Fruit fly (Drosophila melanogaster) Kc167 (cell line): ENCODE data around the gene CG11241.

ENCODE experiments used
- Myc ChIP-seq: fragments of >200 bp; optimal IDR thresholded peaks from 2 replicates; lab custom pipeline; 2017; ENCODE audit warnings: missing external identifiers
- Sin3A ChIP-seq: fragments of >200 bp; optimal IDR thresholded peaks from 2 replicates; lab custom pipeline; 2018; ENCODE audit warnings: missing external identifiers
- h ChIP-seq: fragments of >200 bp; optimal IDR thresholded peaks from 3 replicates; lab custom pipeline; 2018; ENCODE audit warnings: missing external identifiers
- insv ChIP-seq: fragments of >200 bp; optimal IDR thresholded peaks from 3 replicates; lab custom pipeline; 2018; ENCODE audit warnings: missing external identifiers
- psq ChIP-seq: fragments of >200 bp; optimal IDR thresholded peaks from 2 replicates; lab custom pipeline; 2017; ENCODE audit warnings: missing external identifiers
- ttk ChIP-seq: sonication (Bioruptor generic); optimal IDR thresholded peaks from 2 replicates; lab custom pipeline; 2017; ENCODE audit warnings: missing external identifiers

Gene CG11241

DNA sequence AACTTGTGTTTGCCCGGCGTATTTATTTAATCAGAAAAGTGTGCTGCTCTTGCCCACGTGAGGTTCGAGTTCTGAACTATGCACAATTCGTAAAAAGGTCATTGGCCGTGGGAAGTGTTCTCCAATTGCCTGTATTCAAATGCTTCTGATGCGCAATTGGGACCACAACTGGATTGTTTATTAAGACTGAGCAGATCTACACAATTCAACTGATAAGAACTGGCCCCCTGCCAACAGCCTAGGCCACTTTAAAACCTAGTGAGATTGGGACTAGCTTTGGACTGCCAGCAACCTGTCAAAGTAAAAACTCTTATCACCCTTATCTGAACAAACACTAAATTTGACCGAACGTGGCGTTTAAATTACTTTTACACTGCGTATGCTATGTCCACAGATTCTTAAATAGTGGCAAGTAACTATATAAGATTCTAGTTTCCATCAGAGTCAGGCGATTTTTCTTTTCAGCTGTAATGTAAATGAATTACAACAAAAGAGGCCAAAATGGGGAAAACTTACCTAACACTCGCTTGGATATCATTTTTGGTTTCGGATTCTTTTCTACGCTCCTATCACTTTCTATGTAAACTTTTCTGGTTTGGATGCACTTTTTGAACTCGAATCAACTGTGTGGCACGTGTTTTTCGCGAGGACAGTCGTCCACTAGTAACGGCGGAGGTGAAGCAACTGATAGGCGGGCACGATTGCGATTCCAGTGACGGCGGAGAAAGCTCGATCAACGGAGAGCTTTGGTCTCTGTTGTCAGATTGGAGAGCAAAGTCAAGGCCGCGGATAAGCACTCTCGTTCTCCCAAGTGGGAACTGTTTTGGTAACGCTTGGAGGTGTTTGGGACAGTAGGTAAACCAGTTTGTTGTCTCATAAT lies at the start of gene CG11241:
TSS of gene CG11241 (minus strand) at position 689 of the 880 bp plus-strand sequence.
- TF ChIP-seq Myc (lab: Kevin White, UChicago) (no peak), psq (lab: Kevin White, UChicago) (no peak), Sin3A (lab: Kevin White, UChicago) (no peak), ttk (lab: Kevin White, UChicago) (no peak), insv (lab: Kevin White, UChicago) (no peak), h (no peak)

DNA sequence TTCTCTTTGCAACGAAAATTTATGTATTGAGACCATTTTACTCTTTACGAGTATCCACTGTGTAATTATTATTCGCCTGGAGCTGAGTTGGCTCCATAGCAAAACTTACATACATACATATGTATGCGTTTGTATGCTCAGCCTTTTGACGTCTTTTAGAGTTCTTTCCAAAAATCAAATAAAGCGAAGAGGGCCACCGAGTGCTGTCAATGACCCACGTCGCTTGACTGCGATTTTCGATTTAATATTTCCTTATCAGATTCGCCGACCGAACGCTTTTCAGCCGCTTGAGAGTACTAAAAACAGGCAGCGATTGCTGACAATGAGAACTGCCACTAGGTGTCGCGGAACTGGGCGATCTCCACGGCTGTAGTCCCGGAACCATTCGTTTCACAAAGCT lies 36.3 kb upstream of the CG11241 start:
- no peak for TF ChIP-seq psq (lab: Kevin White, UChicago)
- no peak for TF ChIP-seq ttk (lab: Kevin White, UChicago)
- TF ChIP-seq Myc (lab: Kevin White, UChicago): no peak
- TF ChIP-seq h: no peak
- no peak for TF ChIP-seq Sin3A (lab: Kevin White, UChicago)

DNA sequence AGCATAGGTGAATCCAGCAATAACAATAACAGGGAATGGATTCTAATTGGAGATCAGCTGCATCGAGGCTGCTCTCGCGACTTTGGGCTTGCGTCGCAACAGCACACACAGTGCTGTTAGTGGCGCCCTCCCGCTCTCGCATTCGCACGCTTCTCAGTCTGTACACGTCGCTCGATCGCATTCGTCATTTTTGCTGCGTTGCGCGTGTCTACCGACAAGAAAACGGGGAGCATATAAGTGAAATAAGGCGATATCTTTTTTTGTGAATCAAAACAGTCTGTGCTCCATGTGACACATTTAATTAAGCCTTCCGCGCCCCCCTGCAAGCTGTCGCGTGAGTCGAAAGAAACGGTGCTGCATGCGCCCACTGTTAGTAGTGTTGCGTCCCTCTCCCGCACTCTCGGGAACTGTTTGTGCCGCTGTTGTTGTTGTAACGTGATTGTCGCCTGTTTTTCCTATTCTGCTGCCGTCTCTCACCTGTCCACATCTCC lies 35.2 kb upstream of the CG11241 start:
- no peak for TF ChIP-seq Myc (lab: Kevin White, UChicago)
- TF ChIP-seq Sin3A (lab: Kevin White, UChicago): no peak
- TF ChIP-seq psq (lab: Kevin White, UChicago): no peak
- TF ChIP-seq insv (lab: Kevin White, UChicago): no peak
- no peak for TF ChIP-seq ttk (lab: Kevin White, UChicago)
- TF ChIP-seq h: no peak

- TF ChIP-seq h: no peak
- no peak for TF ChIP-seq Sin3A (lab: Kevin White, UChicago)
- no peak for TF ChIP-seq insv (lab: Kevin White, UChicago)
- TF ChIP-seq Myc (lab: Kevin White, UChicago): no peak
- TF ChIP-seq psq (lab: Kevin White, UChicago): no peak
- no peak for TF ChIP-seq ttk (lab: Kevin White, UChicago)
Observed at dm6 chr3L:22749987-22750386, 11.8 kb upstream of the CG11241 start.

DNA sequence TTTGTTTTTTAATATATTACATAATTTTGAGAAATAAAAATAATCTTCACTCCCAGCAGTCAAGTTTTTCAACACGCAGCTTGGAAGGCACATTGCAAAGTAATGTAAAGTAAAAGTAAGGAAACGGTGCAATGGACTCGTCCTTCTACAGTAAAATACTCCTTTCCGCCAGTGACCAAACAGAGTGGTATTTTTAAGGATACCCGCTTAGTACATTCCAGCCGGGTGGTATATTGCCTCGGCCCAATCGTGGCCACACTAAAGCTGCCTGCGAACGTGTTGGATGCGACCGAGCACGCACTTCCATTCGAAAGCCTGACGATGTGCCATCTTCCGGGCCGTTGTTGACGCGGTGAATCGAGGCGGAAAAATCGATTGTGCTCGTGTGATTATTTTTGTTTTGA lies 10.9 kb upstream of the CG11241 start, which contains the start of gene SPoCk:
TSS of gene SPoCk (plus strand) at position 298 of the 404 bp plus-strand sequence.
- TF ChIP-seq Sin3A (lab: Kevin White, UChicago) (no peak), Myc (lab: Kevin White, UChicago) (no peak), ttk (lab: Kevin White, UChicago) (no peak), h (no peak), psq (lab: Kevin White, UChicago) (no peak), insv (lab: Kevin White, UChicago) (no peak)

DNA sequence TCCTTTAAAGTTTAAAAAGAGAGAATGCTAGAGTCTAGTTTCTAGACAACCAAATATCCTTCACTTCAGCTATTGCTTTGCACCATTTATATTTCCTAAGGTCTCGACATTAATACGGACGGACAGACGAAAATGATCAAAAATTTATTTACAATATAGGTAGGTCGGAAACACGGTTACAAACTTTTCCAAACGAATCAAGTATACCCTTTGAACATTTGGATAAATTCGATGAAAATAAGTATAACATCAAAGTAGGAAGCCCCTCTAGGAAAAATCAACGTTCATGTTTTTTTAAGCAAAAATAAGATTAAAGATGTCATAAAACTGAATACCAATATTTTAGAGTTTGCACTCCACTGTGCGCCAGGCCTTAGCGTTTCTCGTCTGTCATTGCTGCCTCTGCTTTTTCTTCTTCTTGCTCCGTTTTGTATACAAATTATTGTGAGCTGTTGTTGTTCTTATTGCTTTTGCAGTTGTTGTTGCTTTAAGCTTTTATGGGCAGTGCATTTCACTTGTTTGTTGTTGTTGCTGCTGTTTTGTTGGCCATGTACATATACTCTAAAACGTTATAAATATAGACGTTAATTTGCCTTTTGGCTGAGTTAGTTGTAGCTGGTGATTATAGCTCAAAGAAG lies 4.8 kb upstream of the CG11241 start:
- TF ChIP-seq psq (lab: Kevin White, UChicago): no peak
- TF ChIP-seq h: no peak
- TF ChIP-seq ttk (lab: Kevin White, UChicago): no peak
- TF ChIP-seq insv (lab: Kevin White, UChicago): no peak
- TF ChIP-seq Sin3A (lab: Kevin White, UChicago): no peak
- TF ChIP-seq Myc (lab: Kevin White, UChicago): no peak

DNA sequence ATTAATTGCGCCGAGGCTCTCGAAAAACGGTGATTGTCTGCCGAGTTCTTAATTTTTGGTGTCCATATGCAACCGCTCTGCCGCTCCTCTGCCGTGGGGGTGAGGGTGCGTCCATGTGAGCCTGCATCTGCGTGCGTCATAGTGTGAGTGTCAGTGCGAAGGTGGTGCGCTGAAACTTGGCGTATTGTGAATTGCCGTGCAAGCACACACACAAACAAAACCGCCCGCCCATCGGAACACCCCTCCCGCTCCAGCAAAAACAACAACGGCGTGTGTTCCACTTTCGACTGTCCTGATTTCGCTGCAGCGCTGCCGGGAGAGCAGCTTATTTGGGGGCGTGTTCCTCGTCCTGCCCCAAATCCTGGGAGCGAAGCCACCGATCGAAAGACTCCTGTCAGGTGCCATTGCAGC lies 3.9 kb upstream of the CG11241 start:
- no peak for TF ChIP-seq Myc (lab: Kevin White, UChicago)
- TF ChIP-seq h: no peak
- TF ChIP-seq Sin3A (lab: Kevin White, UChicago): no peak
- no peak for TF ChIP-seq ttk (lab: Kevin White, UChicago)
- TF ChIP-seq insv (lab: Kevin White, UChicago): no peak
- no peak for TF ChIP-seq psq (lab: Kevin White, UChicago)

dm6 chr3L:22741389-22742120 lies 3.3 kb upstream of the CG11241 start, which contains the start of gene CG7369:
TSS of gene CG7369 (plus strand) at chr3L:22741793.
- TF ChIP-seq ttk (lab: Kevin White, UChicago): no peak
- no peak for TF ChIP-seq psq (lab: Kevin White, UChicago)
- TF ChIP-seq insv (lab: Kevin White, UChicago): no peak
- TF ChIP-seq Myc (lab: Kevin White, UChicago): no peak
- TF ChIP-seq Sin3A (lab: Kevin White, UChicago): no peak
- TF ChIP-seq h: no peak

- no peak for TF ChIP-seq psq (lab: Kevin White, UChicago)
- TF ChIP-seq h: no peak
- TF ChIP-seq ttk (lab: Kevin White, UChicago): no peak
- no peak for TF ChIP-seq Sin3A (lab: Kevin White, UChicago)
- no peak for TF ChIP-seq insv (lab: Kevin White, UChicago)
- no peak for TF ChIP-seq Myc (lab: Kevin White, UChicago)
Observed at dm6 chr3L:22733607-22734006, 4.6 kb downstream of the CG11241 start.

- TF ChIP-seq h (no peak), psq (lab: Kevin White, UChicago) (no peak), insv (lab: Kevin White, UChicago) (no peak), Sin3A (lab: Kevin White, UChicago) (no peak), ttk (lab: Kevin White, UChicago) (no peak), Myc (lab: Kevin White, UChicago) (no peak)
Observed at dm6 chr3L:22731393-22731792, 6.8 kb downstream of the CG11241 start.

- TF ChIP-seq psq (lab: Kevin White, UChicago): no peak
- no peak for TF ChIP-seq Myc (lab: Kevin White, UChicago)
- no peak for TF ChIP-seq ttk (lab: Kevin White, UChicago)
- no peak for TF ChIP-seq insv (lab: Kevin White, UChicago)
- no peak for TF ChIP-seq h
- no peak for TF ChIP-seq Sin3A (lab: Kevin White, UChicago)
Observed at dm6 chr3L:22729466-22729865, 8.8 kb downstream of the CG11241 start, which contains the start of gene CG32454. TSS of gene CG32454 (plus strand) at chr3L:22729766.
